Worm (Caenorhabditis elegans): ENCODE results near the gene let-4.

ce11 chrX:14534117-14534516 is 43.6 kb upstream of the let-4 start, which contains the start of gene T24C2.5:
- TF ChIP-seq him-1 (tag; optimal IDR thresholded peaks at IDR 0.05) (no peak), dao-5 (tag; optimal IDR thresholded peaks at IDR 0.05) (no peak)

Data from whole organism, L4/young adult.